Worm (Caenorhabditis elegans) whole organism, L4 larva: ENCODE data around the gene dnc-1.
A peak's percentile ranks its signal among the peaks of the same experiment; 100 is the strongest.

Source experiments
- F37D6.2 ChIP-seq: sonication (generic microtip); optimal IDR thresholded peaks from 2 replicates; lab custom pipeline; 2016; ENCODE audit warnings: mild to moderate bottlenecking, missing genetic modification characterization, missing compliant biosample characterization
- F49E8.2 ChIP-seq: sonication (generic microtip); optimal IDR thresholded peaks from 2 replicates; lab custom pipeline; 2016; ENCODE audit warnings: missing compliant biosample characterization, mild to moderate bottlenecking, missing genetic modification characterization, borderline replicate concordance
- T20F7.1 ChIP-seq: fragments of 200-800 bp; sonication (Bioruptor generic); optimal IDR thresholded peaks from 2 replicates; lab custom pipeline; 2018; ENCODE audit warnings: mild to moderate bottlenecking, missing genetic modification characterization, missing compliant biosample characterization
- T26A8.4 ChIP-seq: fragments of 200-800 bp; sonication (Bioruptor generic); IDR thresholded peaks from 2 replicates; pipeline ENCODE4 v1.3.6; 2022; ENCODE audit warnings: missing genetic modification characterization, missing compliant biosample characterization
- Y48G9A.11 ChIP-seq: fragments of 200-800 bp; sonication (Bioruptor generic); IDR thresholded peaks from 2 replicates; pipeline ENCODE4 v1.3.6; 2022; ENCODE audit warnings: missing genetic modification reagents, missing genetic modification characterization, missing compliant biosample characterization
- aha-1 ChIP-seq: fragments of 150-350 bp; peaks from one replicate; lab custom pipeline; 2014; ENCODE audit warnings: missing biosample characterization, missing genetic modification characterization
- ama-1 ChIP-seq: fragments of 150-350 bp; optimal IDR thresholded peaks from 2 replicates; lab custom pipeline; 2014; ENCODE audit warnings: inconsistent platforms, mixed read lengths
- cey-2 ChIP-seq: sonication (generic microtip); optimal IDR thresholded peaks from 3 replicates; lab custom pipeline; 2017; ENCODE audit warnings: missing genetic modification characterization, mild to moderate bottlenecking, missing compliant biosample characterization, antibody characterized with exemption, borderline replicate concordance; ENCODE audit not compliant: insufficient read depth
- ctbp-1 ChIP-seq: fragments of 200-800 bp; sonication (Bioruptor generic); IDR thresholded peaks from 2 replicates; pipeline ENCODE4 v1.3.6; 2022; ENCODE audit warnings: missing genetic modification reagents, missing genetic modification characterization, missing compliant biosample characterization
- daf-12 ChIP-seq: fragments of 150-350 bp; optimal IDR thresholded peaks from 2 replicates; lab custom pipeline; 2014; ENCODE audit warnings: missing biosample characterization, missing genetic modification reagents, missing genetic modification characterization
- daf-16 ChIP-seq, 3 experiments: sonication (generic microtip); optimal IDR thresholded peaks; 2 replicates each; lab custom pipeline; 2016 to 2017; ENCODE audit warnings: missing genetic modification characterization in 3 of 3, missing genetic modification reagents in 3 of 3, mild to moderate bottlenecking in 2 of 3, missing compliant biosample characterization in 2 of 3, missing biosample characterization in 1 of 3, moderate library complexity in 1 of 3
- daf-19 ChIP-seq: fragments of 200-800 bp; sonication (Bioruptor generic); conservative IDR thresholded peaks from 2 replicates; pipeline ENCODE4 v1.3.6; 2022; ENCODE audit warnings: missing genetic modification characterization, missing compliant biosample characterization
- dmd-6 ChIP-seq: fragments of 200-800 bp; sonication (Bioruptor generic); IDR thresholded peaks from 2 replicates; pipeline ENCODE4 v1.3.6; 2022; ENCODE audit warnings: missing genetic modification reagents, missing genetic modification characterization, missing compliant biosample characterization
- dmd-8 ChIP-seq: fragments of 200-800 bp; sonication (Bioruptor generic); IDR thresholded peaks from 2 replicates; pipeline ENCODE4 v1.3.6; 2022; ENCODE audit warnings: missing genetic modification characterization, missing compliant biosample characterization
- duxl-1 ChIP-seq: sonication (generic microtip); optimal IDR thresholded peaks from 2 replicates; lab custom pipeline; 2016; ENCODE audit warnings: mild to moderate bottlenecking, missing genetic modification characterization, moderate library complexity, missing compliant biosample characterization; ENCODE audit not compliant: poor library complexity
- dve-1 ChIP-seq: sonication (generic microtip); optimal IDR thresholded peaks from 2 replicates; lab custom pipeline; 2017; ENCODE audit warnings: antibody characterized with exemption, mild to moderate bottlenecking, missing genetic modification characterization, missing compliant biosample characterization; ENCODE audit not compliant: insufficient read depth
- egl-27 ChIP-seq: sonication (generic microtip); optimal IDR thresholded peaks from 3 replicates; lab custom pipeline; 2017; ENCODE audit warnings: missing biosample characterization, missing genetic modification reagents, missing genetic modification characterization
- egl-43 ChIP-seq: fragments of 200-800 bp; sonication (Bioruptor generic); IDR thresholded peaks from 2 replicates; pipeline ENCODE4 v1.3.6; 2022; ENCODE audit warnings: missing genetic modification reagents, missing genetic modification characterization, missing compliant biosample characterization
- fkh-10 ChIP-seq: fragments of 150-350 bp; optimal IDR thresholded peaks from 2 replicates; lab custom pipeline; 2014; ENCODE audit warnings: missing biosample characterization, missing genetic modification reagents, missing genetic modification characterization
- hif-1 ChIP-seq, 2 experiments: sonication (generic microtip); optimal IDR thresholded peaks; 2 replicates each; lab custom pipeline; 2016 to 2017; ENCODE audit warnings: missing compliant biosample characterization in 2 of 2, missing genetic modification characterization in 2 of 2, missing genetic modification reagents in 2 of 2, missing genotype in 2 of 2, mild to moderate bottlenecking in 1 of 2
- hlh-11 ChIP-seq: fragments of 200-800 bp; sonication (Bioruptor generic); optimal IDR thresholded peaks from 2 replicates; lab custom pipeline; 2018; ENCODE audit warnings: mild to moderate bottlenecking, missing genetic modification characterization, missing compliant biosample characterization
- lin-13 ChIP-seq: fragments of 150-350 bp; optimal IDR thresholded peaks from 2 replicates; lab custom pipeline; 2014; ENCODE audit warnings: missing biosample characterization, missing genetic modification reagents, missing genetic modification characterization
- lin-15B ChIP-seq: fragments of 150-350 bp; sonication (generic microtip); optimal IDR thresholded peaks from 3 replicates; lab custom pipeline; 2014; ENCODE audit warnings: missing biosample characterization, missing genetic modification characterization
- lir-3 ChIP-seq: sonication (generic microtip); optimal IDR thresholded peaks from 2 replicates; lab custom pipeline; 2016; ENCODE audit warnings: mild to moderate bottlenecking, missing genetic modification characterization, missing compliant biosample characterization
- lsy-2 ChIP-seq, 2 experiments: fragments of 150-350 bp in 1 of 2; sonication (generic microtip) in 1 of 2; optimal IDR thresholded peaks; 2 replicates each; lab custom pipeline; 2014 to 2017; ENCODE audit warnings: missing biosample characterization in 2 of 2, missing genetic modification characterization in 2 of 2
- madf-5 ChIP-seq, 2 experiments: fragments of 200-800 bp; sonication (Bioruptor generic); IDR thresholded peaks; 2 replicates each; pipeline ENCODE4 v1.3.6; 2022; ENCODE audit warnings: missing compliant biosample characterization in 2 of 2, missing genetic modification characterization in 2 of 2
- mdl-1 ChIP-seq, 2 experiments: fragments of 150-350 bp in 1 of 2; sonication (generic microtip) in 1 of 2; optimal IDR thresholded peaks; 2 replicates each; lab custom pipeline; 2014 to 2017; ENCODE audit warnings: missing biosample characterization in 2 of 2, missing genetic modification characterization in 2 of 2
- mdt-29 ChIP-seq: fragments of 200-800 bp; sonication (Bioruptor generic); IDR thresholded peaks from 2 replicates; pipeline ENCODE4 v1.3.6; 2022; ENCODE audit warnings: missing genetic modification reagents, missing genetic modification characterization, missing compliant biosample characterization
- mep-1 ChIP-seq: fragments of 150-350 bp; sonication (generic microtip); optimal IDR thresholded peaks from 3 replicates; lab custom pipeline; 2014; ENCODE audit warnings: missing biosample characterization, missing genetic modification characterization
- mes-2 ChIP-seq: sonication (generic microtip); optimal IDR thresholded peaks from 2 replicates; lab custom pipeline; 2016; ENCODE audit warnings: missing genotype, mild to moderate bottlenecking, missing genetic modification characterization, missing compliant biosample characterization; ENCODE audit not compliant: poor library complexity, severe bottlenecking
- mxl-3 ChIP-seq: fragments of 200-800 bp; sonication (Bioruptor generic); optimal IDR thresholded peaks from 2 replicates; lab custom pipeline; 2018; ENCODE audit warnings: mild to moderate bottlenecking, missing genetic modification characterization, missing compliant biosample characterization
- nhr-10 ChIP-seq: fragments of 150-350 bp; optimal IDR thresholded peaks from 2 replicates; lab custom pipeline; 2014; ENCODE audit warnings: missing biosample characterization, missing genetic modification characterization
- nhr-111 ChIP-seq: fragments of 200-800 bp; sonication (Bioruptor generic); optimal IDR thresholded peaks from 2 replicates; lab custom pipeline; 2018; ENCODE audit warnings: mild to moderate bottlenecking, missing genetic modification characterization, missing compliant biosample characterization
- nhr-237 ChIP-seq: sonication (generic microtip); optimal IDR thresholded peaks from 2 replicates; lab custom pipeline; 2017; ENCODE audit warnings: missing biosample characterization, missing genetic modification characterization
- nhr-28 ChIP-seq: fragments of 150-350 bp; optimal IDR thresholded peaks from 2 replicates; lab custom pipeline; 2014; ENCODE audit warnings: missing biosample characterization, missing genetic modification characterization
- nhr-41 ChIP-seq: fragments of 200-800 bp; sonication (Bioruptor generic); IDR thresholded peaks from 2 replicates; pipeline ENCODE4 v1.3.6; 2022; ENCODE audit warnings: missing genetic modification reagents, missing genetic modification characterization, missing compliant biosample characterization
- nhr-42 ChIP-seq: fragments of 200-800 bp; sonication (Bioruptor generic); IDR thresholded peaks from 2 replicates; pipeline ENCODE4 v1.3.6; 2022; ENCODE audit warnings: missing genetic modification characterization, missing compliant biosample characterization
- nhr-48 ChIP-seq: sonication (generic microtip); optimal IDR thresholded peaks from 2 replicates; lab custom pipeline; 2016; ENCODE audit warnings: mild to moderate bottlenecking, missing genetic modification characterization, missing compliant biosample characterization
- pqm-1 ChIP-seq: sonication (generic microtip); optimal IDR thresholded peaks from 2 replicates; lab custom pipeline; 2017; ENCODE audit warnings: missing biosample characterization, missing genetic modification characterization
- rbr-2 ChIP-seq: sonication (generic microtip); optimal IDR thresholded peaks from 2 replicates; lab custom pipeline; 2016; ENCODE audit warnings: missing genotype, missing genetic modification characterization, missing compliant biosample characterization
- saeg-2 ChIP-seq: fragments of 200-800 bp; sonication (Bioruptor generic); IDR thresholded peaks from 2 replicates; pipeline ENCODE4 v1.3.6; 2022; ENCODE audit warnings: missing genetic modification reagents, missing genetic modification characterization, missing compliant biosample characterization
- skn-1 ChIP-seq: fragments of 150-350 bp; optimal IDR thresholded peaks from 2 replicates; lab custom pipeline; 2014; ENCODE audit warnings: missing biosample characterization, missing genetic modification characterization
- snpc-1.2 ChIP-seq: fragments of 200-800 bp; sonication (Bioruptor generic); IDR thresholded peaks from 2 replicates; pipeline ENCODE4 v1.3.6; 2022; ENCODE audit warnings: missing genetic modification reagents, missing genetic modification characterization, missing compliant biosample characterization
- spr-3 ChIP-seq: fragments of 200-800 bp; sonication (Bioruptor generic); optimal IDR thresholded peaks from 2 replicates; lab custom pipeline; 2018; ENCODE audit warnings: mild to moderate bottlenecking, missing genetic modification characterization, missing compliant biosample characterization
- tag-97 ChIP-seq: fragments of 200-800 bp; sonication (Bioruptor generic); IDR thresholded peaks from 2 replicates; pipeline ENCODE4 v1.3.6; 2022; ENCODE audit warnings: missing genetic modification characterization, missing compliant biosample characterization
- unc-39 ChIP-seq: sonication (generic microtip); optimal IDR thresholded peaks from 2 replicates; lab custom pipeline; 2017; ENCODE audit warnings: missing biosample characterization, missing genetic modification characterization
- vab-7 ChIP-seq: fragments of 200-800 bp; sonication (Bioruptor generic); IDR thresholded peaks from 2 replicates; pipeline ENCODE4 v1.3.6; 2022; ENCODE audit warnings: missing genetic modification reagents, missing genetic modification characterization, missing compliant biosample characterization
- zag-1 ChIP-seq: fragments of 150-350 bp; optimal IDR thresholded peaks from 2 replicates; lab custom pipeline; 2014; ENCODE audit warnings: missing biosample characterization, missing genetic modification characterization
- zip-2 ChIP-seq: fragments of 150-350 bp; optimal IDR thresholded peaks from 2 replicates; lab custom pipeline; 2014; ENCODE audit warnings: missing biosample characterization, missing genetic modification characterization

dnc-1 gene

DNA sequence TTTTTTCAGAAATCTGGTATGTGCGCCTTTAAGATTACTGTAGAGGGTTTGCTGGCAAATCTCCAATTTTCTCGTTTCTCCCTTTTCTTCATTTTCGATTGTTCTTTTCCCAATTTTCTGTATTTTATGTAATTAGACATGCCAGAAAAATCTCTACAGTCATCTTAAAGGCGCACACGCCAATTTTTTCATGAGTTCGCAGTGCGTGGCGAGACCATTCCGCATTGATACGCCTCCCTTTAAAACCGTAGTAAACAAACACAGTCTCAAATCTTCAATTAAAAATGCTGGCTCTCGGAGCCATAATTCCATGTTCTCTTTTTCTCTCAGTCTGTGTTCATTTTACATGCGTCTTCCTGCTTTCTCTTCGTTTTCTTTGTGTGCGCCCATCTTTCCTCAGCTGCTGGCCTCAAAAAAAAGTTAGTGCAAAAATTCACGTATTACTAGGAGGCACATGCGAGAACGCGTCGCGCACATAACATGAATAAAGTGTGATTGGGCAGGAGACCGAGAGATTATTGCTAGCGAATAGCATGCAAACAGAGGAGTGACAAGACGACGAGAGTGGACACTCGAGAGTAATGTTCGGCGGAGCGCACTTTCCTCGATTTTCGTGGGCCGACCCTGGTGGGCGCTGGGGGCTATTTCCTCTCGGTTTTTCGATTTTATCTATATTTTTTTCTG is 14.0 kb downstream of the dnc-1 start (continued):
- peak; percentile 66 for TF ChIP-seq mes-2 (tag; lab: Kevin White, UChicago)
- TF ChIP-seq dmd-6, result peak; percentile 64
- TF ChIP-seq F49E8.2, result no peak
- TF ChIP-seq saeg-2 (GFP tag; lab: Robert Waterston, UW), result no peak
- TF ChIP-seq Y48G9A.11 (GFP tag; lab: Robert Waterston, UW), result no peak
- TF ChIP-seq nhr-42 (GFP tag; lab: Robert Waterston, UW), result peak; percentile 42; the same call in 1 of the 2 replicates
- TF ChIP-seq F37D6.2 (tag; lab: Kevin White, UChicago), result peak; percentile 31
- peak; percentile 40 for TF ChIP-seq fkh-10
- peak; percentile 93 for TF ChIP-seq hlh-11
- no peak for TF ChIP-seq daf-12 (tag; lab: Kevin White, UChicago)
- no peak for TF ChIP-seq lir-3 (tag; lab: Kevin White, UChicago)
- no peak for TF ChIP-seq nhr-10 (tag; lab: Kevin White, UChicago)
- TF ChIP-seq daf-19, result 0 out of 2 replicates have a peak, but pooled peaks have one; percentile 27
- TF ChIP-seq unc-39 (tag; lab: Kevin White, UChicago), result no peak
- TF ChIP-seq lin-13 (GFP tag; lab: Kevin White, UChicago), result peak; percentile 41
- TF ChIP-seq cey-2, result no peak
- no peak for TF ChIP-seq madf-5 (GFP tag; IDR thresholded peaks at IDR 0.05; lab: Robert Waterston, UW)
- TF ChIP-seq nhr-111, result no peak
- peak; percentile 76 for TF ChIP-seq dve-1 (tag; lab: Kevin White, UChicago)
- TF ChIP-seq nhr-28 (tag; lab: Kevin White, UChicago), result peak; percentile 76
- TF ChIP-seq T26A8.4 (GFP tag; lab: Robert Waterston, UW), result 0 out of 2 replicates have a peak, but pooled peaks have one; percentile 39
- TF ChIP-seq spr-3 (GFP tag; lab: Kevin White, UChicago), result peak; percentile 35
- peak; percentile 89 to 99 for TF ChIP-seq hif-1 (tag; optimal IDR thresholded peaks at IDR 0.05; lab: Kevin White, UChicago)
- peak; percentile 25 to 90 for TF ChIP-seq mdl-1 (tag; optimal IDR thresholded peaks at IDR 0.05; lab: Kevin White, UChicago)
- peak; percentile 87 for TF ChIP-seq mep-1
- no peak for TF ChIP-seq tag-97
- TF ChIP-seq daf-16 (GFP tag; optimal IDR thresholded peaks at IDR 0.05; lab: Kevin White, UChicago), result peak in 1 of 2 experiments; percentile 35
- peak; percentile 62 for TF ChIP-seq daf-16 (tag; optimal IDR thresholded peaks at IDR 0.05; lab: Kevin White, UChicago)
- no peak for TF ChIP-seq dmd-8
- peak; percentile 76 for TF ChIP-seq ama-1
- peak; percentile 99 for TF ChIP-seq aha-1 (tag; lab: Kevin White, UChicago)
- TF ChIP-seq mdt-29 (GFP tag; lab: Robert Waterston, UW), result no peak
- TF ChIP-seq duxl-1, result peak; percentile 42
- peak; percentile 56 for TF ChIP-seq T20F7.1 (GFP tag; lab: Kevin White, UChicago)
- no peak for TF ChIP-seq egl-43 (GFP tag; lab: Robert Waterston, UW)
- peak; percentile 89 for TF ChIP-seq mxl-3 (GFP tag; lab: Kevin White, UChicago)
- TF ChIP-seq nhr-48, result peak; percentile 25
- no peak for TF ChIP-seq zag-1 (tag; lab: Kevin White, UChicago)
- peak; percentile 50 to 75 for TF ChIP-seq lsy-2 (tag; optimal IDR thresholded peaks at IDR 0.05; lab: Kevin White, UChicago)
- TF ChIP-seq pqm-1, result peak; percentile 3
- TF ChIP-seq nhr-237 (tag; lab: Kevin White, UChicago), result no peak
- TF ChIP-seq lin-15B (tag; lab: Kevin White, UChicago), result no peak
- 0 out of 2 replicates have a peak, but pooled peaks have one; percentile 44 for TF ChIP-seq snpc-1.2 (GFP tag; lab: Robert Waterston, UW)
- no peak for TF ChIP-seq skn-1
- TF ChIP-seq ctbp-1 (GFP tag; lab: Robert Waterston, UW), result peak; percentile 75
- TF ChIP-seq vab-7 (GFP tag; lab: Robert Waterston, UW), result peak; percentile 39; the same call in 1 of the 2 replicates
- TF ChIP-seq egl-27 (tag; lab: Kevin White, UChicago), result no peak
- no peak for TF ChIP-seq rbr-2 (tag; lab: Kevin White, UChicago)
- no peak for TF ChIP-seq nhr-41
- TF ChIP-seq zip-2 (tag; lab: Kevin White, UChicago), result no peak
